Fruit fly (Drosophila melanogaster) whole organism, embryonic: ENCODE measurements around the gene mRpL17.

Experiments used
- Blimp-1 ChIP-seq: fragments of 200-800 bp; sonication (Bioruptor generic); optimal IDR thresholded peaks from 3 replicates; lab custom pipeline; 2018; ENCODE audit warnings: missing biosample characterization, missing genetic modification characterization, mild to moderate bottlenecking, moderate library complexity, missing genetic modification reagents
- CG10147 ChIP-seq: fragments of 200-800 bp; sonication (Bioruptor generic); optimal IDR thresholded peaks from 2 replicates; lab custom pipeline; 2019; ENCODE audit warnings: missing biosample characterization, mild to moderate bottlenecking, missing genetic modification characterization, moderate library complexity
- CG10267 ChIP-seq: fragments of 200-800 bp; sonication (Bioruptor generic); optimal IDR thresholded peaks from 2 replicates; lab custom pipeline; 2018; ENCODE audit warnings: missing biosample characterization, mild to moderate bottlenecking, missing genetic modification characterization, moderate library complexity
- CG14050 ChIP-seq: fragments of 200-800 bp; sonication (Bioruptor generic); IDR thresholded peaks from 3 replicates; pipeline ENCODE4 v1.3.6; 2022; ENCODE audit warnings: missing biosample characterization, missing genetic modification characterization
- CG17568 ChIP-seq: fragments of 200-800 bp; sonication (Bioruptor generic); optimal IDR thresholded peaks from 2 replicates; lab custom pipeline; 2018; ENCODE audit warnings: missing biosample characterization, mild to moderate bottlenecking, missing genetic modification characterization, moderate library complexity
- CG1792 ChIP-seq: fragments of 200-800 bp; sonication (Bioruptor generic); optimal IDR thresholded peaks from 2 replicates; lab custom pipeline; 2016; ENCODE audit warnings: missing biosample characterization, missing genetic modification characterization
- CG2875 ChIP-seq: fragments of 200-800 bp; sonication (Bioruptor generic); optimal IDR thresholded peaks from 2 replicates; lab custom pipeline; 2017; ENCODE audit warnings: missing biosample characterization, mild to moderate bottlenecking, missing genetic modification characterization, missing genetic modification reagents
- CG30403 ChIP-seq: fragments of 200-800 bp; sonication (Bioruptor generic); optimal IDR thresholded peaks from 3 replicates; lab custom pipeline; 2016; ENCODE audit warnings: missing biosample characterization, missing genetic modification characterization
- CG4617 ChIP-seq: fragments of 200-800 bp; sonication (Bioruptor generic); optimal IDR thresholded peaks from 3 replicates; lab custom pipeline; 2016; ENCODE audit warnings: missing biosample characterization, missing genetic modification characterization, borderline replicate concordance
- CG4730 ChIP-seq: fragments of 200-800 bp; sonication (Bioruptor generic); IDR thresholded peaks from 2 replicates; pipeline ENCODE4 v1.3.6; 2022; ENCODE audit warnings: missing biosample characterization, missing genetic modification characterization
- CG6654 ChIP-seq: fragments of 200-800 bp; sonication (Bioruptor generic); optimal IDR thresholded peaks from 2 replicates; lab custom pipeline; 2017; ENCODE audit warnings: missing biosample characterization, mild to moderate bottlenecking, missing genetic modification characterization
- CG7786 ChIP-seq: fragments of 200-800 bp; sonication (Bioruptor generic); optimal IDR thresholded peaks from 2 replicates; lab custom pipeline; 2016; ENCODE audit warnings: missing biosample characterization, missing genetic modification characterization
- CG8089 ChIP-seq: fragments of 200-800 bp; sonication (Bioruptor generic); optimal IDR thresholded peaks from 3 replicates; lab custom pipeline; 2016; ENCODE audit warnings: missing biosample characterization, missing genetic modification characterization
- CG8388 ChIP-seq: fragments of 200-800 bp; sonication (Bioruptor generic); optimal IDR thresholded peaks from 2 replicates; lab custom pipeline; 2019; ENCODE audit warnings: missing biosample characterization, mild to moderate bottlenecking, missing genetic modification characterization, moderate library complexity
- CG8924 ChIP-seq: fragments of 200-800 bp; optimal IDR thresholded peaks from 3 replicates; lab custom pipeline; 2019; ENCODE audit warnings: missing biosample characterization, mild to moderate bottlenecking, missing genetic modification characterization, moderate library complexity
- CG9876 ChIP-seq: fragments of 200-800 bp; sonication (Bioruptor generic); optimal IDR thresholded peaks from 2 replicates; lab custom pipeline; 2016; ENCODE audit warnings: missing biosample characterization, missing genetic modification characterization
- Ets97D ChIP-seq: fragments of 200-800 bp; sonication (Bioruptor generic); optimal IDR thresholded peaks from 3 replicates; lab custom pipeline; 2016; ENCODE audit warnings: missing biosample characterization, missing genetic modification characterization
- H2.0 ChIP-seq: fragments of 200-800 bp; sonication (Bioruptor generic); IDR thresholded peaks from 2 replicates; pipeline ENCODE4 v1.3.6; 2022; ENCODE audit warnings: missing biosample characterization, missing genetic modification characterization
- Hmr ChIP-seq: fragments of 200-800 bp; sonication (Bioruptor generic); optimal IDR thresholded peaks from 3 replicates; lab custom pipeline; 2017; ENCODE audit warnings: mild to moderate bottlenecking, missing biosample characterization, missing genetic modification reagents, missing genetic modification characterization
- Hr3 ChIP-seq: fragments of 200-800 bp; sonication (Bioruptor generic); optimal IDR thresholded peaks from 3 replicates; lab custom pipeline; 2016; ENCODE audit warnings: missing biosample characterization, missing genetic modification characterization
- Lhr ChIP-seq: fragments of 200-800 bp; sonication (Bioruptor generic); optimal IDR thresholded peaks from 3 replicates; lab custom pipeline; 2017; ENCODE audit warnings: mild to moderate bottlenecking, missing biosample characterization, missing genetic modification reagents, missing genetic modification characterization
- MESR4 ChIP-seq: fragments of 200-800 bp; sonication (Bioruptor generic); optimal IDR thresholded peaks from 2 replicates; lab custom pipeline; 2018; ENCODE audit warnings: missing biosample characterization, mild to moderate bottlenecking, missing genetic modification characterization, moderate library complexity
- Meics ChIP-seq: fragments of 200-800 bp; sonication (Bioruptor generic); optimal IDR thresholded peaks from 2 replicates; lab custom pipeline; 2017; ENCODE audit warnings: missing biosample characterization, mild to moderate bottlenecking, missing genetic modification characterization
- NC2α ChIP-seq: fragments of 200-800 bp; sonication (Bioruptor generic); optimal IDR thresholded peaks from 2 replicates; lab custom pipeline; 2016; ENCODE audit warnings: missing biosample characterization, missing genetic modification characterization
- NC2β ChIP-seq: fragments of 200-800 bp; sonication (Bioruptor generic); optimal IDR thresholded peaks from 2 replicates; lab custom pipeline; 2016; ENCODE audit warnings: missing biosample characterization, missing genetic modification characterization
- NK7.1 ChIP-seq: fragments of 200-800 bp; sonication (Bioruptor generic); optimal IDR thresholded peaks from 3 replicates; lab custom pipeline; 2016; ENCODE audit warnings: missing biosample characterization, missing genetic modification characterization
- Nf-YC ChIP-seq: fragments of 200-800 bp; optimal IDR thresholded peaks from 3 replicates; lab custom pipeline; 2019; ENCODE audit warnings: missing biosample characterization, mild to moderate bottlenecking, missing genetic modification characterization, moderate library complexity
- Six4 ChIP-seq: fragments of 200-800 bp; sonication (Bioruptor generic); optimal IDR thresholded peaks from 2 replicates; lab custom pipeline; 2016; ENCODE audit warnings: missing biosample characterization, missing genetic modification characterization
- Stat92E ChIP-seq, 3 experiments: fragments of >200 bp in 2 of 3; fragments of 200-800 bp in 1 of 3; sonication (Bioruptor generic) in 1 of 3; optimal IDR thresholded peaks; 2 replicates each; lab custom pipeline; 2017 to 2019; ENCODE audit warnings: missing biosample characterization in 3 of 3, missing genetic modification characterization in 3 of 3, mild to moderate bottlenecking in 1 of 3, moderate library complexity in 1 of 3
- Vsx1 ChIP-seq: fragments of 200-800 bp; sonication (Bioruptor generic); optimal IDR thresholded peaks from 2 replicates; lab custom pipeline; 2017; ENCODE audit warnings: missing biosample characterization, mild to moderate bottlenecking, missing genetic modification characterization, missing genetic modification reagents
- amos ChIP-seq: fragments of 200-800 bp; sonication (Bioruptor generic); IDR thresholded peaks from 2 replicates; pipeline ENCODE4 v1.3.6; 2022; ENCODE audit warnings: missing biosample characterization, missing genetic modification characterization; ENCODE audit not compliant: partially characterized antibody
- aop ChIP-seq: fragments of 200-800 bp; sonication (Bioruptor generic); IDR thresholded peaks from 2 replicates; pipeline ENCODE4 v1.3.6; 2022; ENCODE audit warnings: missing biosample characterization, missing genetic modification characterization
- ap ChIP-seq: fragments of 200-800 bp; sonication (Bioruptor generic); IDR thresholded peaks from 2 replicates; pipeline ENCODE4 v1.3.6; 2022; ENCODE audit warnings: missing biosample characterization, missing genetic modification characterization
- bigmax ChIP-seq: fragments of 200-800 bp; sonication (Bioruptor generic); optimal IDR thresholded peaks from 2 replicates; lab custom pipeline; 2018; ENCODE audit warnings: missing biosample characterization, mild to moderate bottlenecking, missing genetic modification characterization
- btn ChIP-seq: fragments of 200-800 bp; sonication (Bioruptor generic); optimal IDR thresholded peaks from 2 replicates; lab custom pipeline; 2016; ENCODE audit warnings: missing biosample characterization, missing genetic modification characterization
- corto ChIP-seq: fragments of 200-800 bp; sonication (Bioruptor generic); optimal IDR thresholded peaks from 2 replicates; lab custom pipeline; 2016; ENCODE audit warnings: missing biosample characterization, mild to moderate bottlenecking, missing genetic modification characterization, moderate library complexity
- da ChIP-seq: fragments of 200-800 bp; sonication (Bioruptor generic); optimal IDR thresholded peaks from 2 replicates; lab custom pipeline; 2016; ENCODE audit warnings: missing biosample characterization, missing genetic modification characterization
- gro ChIP-seq: fragments of 200-800 bp; sonication (Bioruptor generic); optimal IDR thresholded peaks from 2 replicates; lab custom pipeline; 2016; ENCODE audit warnings: missing biosample characterization, missing genetic modification characterization
- hth ChIP-seq: fragments of >200 bp; optimal IDR thresholded peaks from 2 replicates; lab custom pipeline; 2017; ENCODE audit warnings: inconsistent platforms
- insv ChIP-seq, 2 experiments: fragments of 200-800 bp; sonication (Bioruptor generic); optimal IDR thresholded peaks; 3 replicates each; lab custom pipeline; 2016 to 2018; ENCODE audit warnings: missing biosample characterization in 2 of 2, missing genetic modification characterization in 2 of 2
- kay ChIP-seq: fragments of 200-800 bp; sonication (Bioruptor generic); optimal IDR thresholded peaks from 2 replicates; lab custom pipeline; 2016; ENCODE audit warnings: missing biosample characterization, missing genetic modification characterization
- lab ChIP-seq: fragments of 200-800 bp; sonication (Bioruptor generic); optimal IDR thresholded peaks from 3 replicates; lab custom pipeline; 2017; ENCODE audit warnings: missing biosample characterization, missing genetic modification characterization, mild to moderate bottlenecking, moderate library complexity, missing genetic modification reagents
- luna ChIP-seq: fragments of 200-800 bp; sonication (Bioruptor generic); optimal IDR thresholded peaks from 2 replicates; lab custom pipeline; 2016; ENCODE audit warnings: missing biosample characterization, missing genetic modification characterization
- mirr ChIP-seq: fragments of 200-800 bp; sonication (Bioruptor generic); optimal IDR thresholded peaks from 3 replicates; lab custom pipeline; 2018; ENCODE audit warnings: missing biosample characterization, mild to moderate bottlenecking, missing genetic modification characterization
- org-1 ChIP-seq: fragments of 200-800 bp; sonication (Bioruptor generic); optimal IDR thresholded peaks from 2 replicates; lab custom pipeline; 2017; ENCODE audit warnings: missing biosample characterization, missing genetic modification characterization
- p53 ChIP-seq: fragments of 200-800 bp; sonication (Bioruptor generic); optimal IDR thresholded peaks from 2 replicates; lab custom pipeline; 2016; ENCODE audit warnings: missing biosample characterization, missing genetic modification characterization
- phol ChIP-seq: fragments of 200-800 bp; sonication (Bioruptor generic); optimal IDR thresholded peaks from 3 replicates; lab custom pipeline; 2018; ENCODE audit warnings: missing biosample characterization, mild to moderate bottlenecking, missing genetic modification characterization, moderate library complexity
- pzg ChIP-seq: fragments of 200-800 bp; sonication (Bioruptor generic); optimal IDR thresholded peaks from 3 replicates; lab custom pipeline; 2018; ENCODE audit warnings: missing biosample characterization, mild to moderate bottlenecking, missing genetic modification characterization, moderate library complexity
- row ChIP-seq: fragments of 200-800 bp; sonication (Bioruptor generic); IDR thresholded peaks from 3 replicates; pipeline ENCODE4 v1.3.6; 2022; ENCODE audit warnings: missing biosample characterization, missing genetic modification characterization
- sr ChIP-seq: fragments of 200-800 bp; sonication (Bioruptor generic); IDR thresholded peaks from 3 replicates; pipeline ENCODE4 v1.3.6; 2022; ENCODE audit warnings: missing biosample characterization, missing genetic modification characterization
- tin ChIP-seq: fragments of 200-800 bp; sonication (Bioruptor generic); optimal IDR thresholded peaks from 3 replicates; lab custom pipeline; 2016; ENCODE audit warnings: missing biosample characterization, missing genetic modification characterization
- yki ChIP-seq: fragments of >200 bp; optimal IDR thresholded peaks from 3 replicates; lab custom pipeline; 2018

The mRpL17 gene

DNA sequence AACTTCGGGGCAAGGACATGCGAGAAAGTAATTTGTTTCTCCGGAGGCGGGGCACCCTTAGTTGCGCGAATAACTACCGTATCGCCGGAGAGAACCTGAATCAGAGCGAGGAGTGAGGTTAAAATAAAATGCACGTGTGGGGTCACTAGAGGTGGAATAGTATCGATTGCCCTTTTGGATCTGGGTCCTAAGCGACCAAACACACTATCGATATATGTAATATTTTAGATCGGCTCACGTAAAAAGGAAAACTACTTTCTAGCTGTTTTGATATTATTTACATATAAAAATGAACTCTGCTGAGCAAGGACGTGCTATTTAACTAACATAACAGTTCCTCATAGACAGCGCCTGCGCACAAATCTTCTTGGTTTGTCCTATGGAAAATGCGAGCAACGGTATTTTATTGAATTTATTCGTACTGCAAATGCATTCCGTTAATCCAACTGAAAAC, 1.8 kb upstream of the mRpL17 start (continued):
- TF ChIP-seq pzg (peak; percentile 69), Hr3 (GFP tag; lab: Kevin White, UChicago) (no peak), hth (no peak), Meics (GFP tag; lab: Kevin White, UChicago) (no peak), CG10267 (tag; lab: Kevin White, UChicago) (no peak), NK7.1 (no peak), NC2α (GFP tag; lab: Kevin White, UChicago) (no peak), CG8388 (GFP tag; lab: Kevin White, UChicago) (no peak), luna (GFP tag; lab: Kevin White, UChicago) (no peak), p53 (GFP tag; lab: Kevin White, UChicago) (no peak), amos (GFP tag; lab: Robert Waterston, UW) (peak; percentile 89), aop (no peak), Lhr (GFP tag; lab: Kevin White, UChicago) (no peak), CG2875 (GFP tag; lab: Kevin White, UChicago) (no peak), Nf-YC (tag; lab: Kevin White, UChicago) (peak; percentile 43), insv (GFP tag; optimal IDR thresholded peaks at IDR 0.05; lab: Kevin White, UChicago) (no peak), mirr (peak; percentile 26), gro (no peak), Ets97D (GFP tag; lab: Kevin White, UChicago) (peak; percentile 28), Six4 (GFP tag; lab: Kevin White, UChicago) (no peak), MESR4 (GFP tag; lab: Kevin White, UChicago) (peak; percentile 88), CG8924 (tag; lab: Kevin White, UChicago) (no peak), Blimp-1 (no peak), ap (GFP tag; lab: Robert Waterston, UW) (no peak), CG6654 (GFP tag; lab: Kevin White, UChicago) (no peak), corto (GFP tag; lab: Kevin White, UChicago) (no peak), CG1792 (GFP tag; lab: Kevin White, UChicago) (no peak), kay (GFP tag; lab: Kevin White, UChicago) (no peak), sr (GFP tag; lab: Robert Waterston, UW) (no peak), tin (no peak), CG7786 (GFP tag; lab: Kevin White, UChicago) (no peak), CG14050 (GFP tag; lab: Robert Waterston, UW) (no peak), Stat92E (GFP tag; optimal IDR thresholded peaks at IDR 0.05; lab: Kevin White, UChicago) (no peak), CG10147 (GFP tag; lab: Kevin White, UChicago) (no peak), row (GFP tag; lab: Robert Waterston, UW) (no peak; the same call in 2 of the 3 replicates), NC2β (GFP tag; lab: Kevin White, UChicago) (no peak), bigmax (GFP tag; lab: Kevin White, UChicago) (peak; percentile 96), btn (GFP tag; lab: Kevin White, UChicago) (no peak), yki (lab: Kevin White, UChicago) (no peak), CG30403 (GFP tag; lab: Kevin White, UChicago) (no peak), H2.0 (GFP tag; lab: Robert Waterston, UW) (no peak), phol (tag; lab: Kevin White, UChicago) (no peak), CG8089 (GFP tag; lab: Kevin White, UChicago) (no peak), Vsx1 (GFP tag; lab: Kevin White, UChicago) (no peak), Hmr (GFP tag; lab: Kevin White, UChicago) (no peak), CG9876 (GFP tag; lab: Kevin White, UChicago) (no peak), CG4730 (GFP tag; lab: Robert Waterston, UW) (no peak), lab (GFP tag; lab: Kevin White, UChicago) (no peak), CG17568 (no peak), da (no peak), org-1 (GFP tag; lab: Kevin White, UChicago) (no peak), CG4617 (GFP tag; lab: Kevin White, UChicago) (no peak)
